Fruit fly (Drosophila melanogaster) whole organism, embryonic: Measurements from ENCODE around the gene r-cup.

Experiments used
- CG12744 ChIP-seq: fragments of 200-800 bp; sonication (Bioruptor generic); optimal IDR thresholded peaks from 2 replicates; lab custom pipeline; 2016; ENCODE audit warnings: missing biosample characterization, missing genetic modification characterization
- CG15601 ChIP-seq: fragments of 200-800 bp; sonication (Bioruptor generic); optimal IDR thresholded peaks from 3 replicates; lab custom pipeline; 2019; ENCODE audit warnings: missing biosample characterization, mild to moderate bottlenecking, missing genetic modification characterization, moderate library complexity
- CG33213 ChIP-seq: fragments of 200-800 bp; sonication (Bioruptor generic); optimal IDR thresholded peaks from 3 replicates; lab custom pipeline; 2016; ENCODE audit warnings: missing biosample characterization, missing genetic modification characterization
- Hmx ChIP-seq: fragments of 200-800 bp; sonication (Bioruptor generic); optimal IDR thresholded peaks from 2 replicates; lab custom pipeline; 2016; ENCODE audit warnings: missing biosample characterization, missing genetic modification characterization
- psq ChIP-seq: fragments of 200-800 bp; sonication (Bioruptor generic); optimal IDR thresholded peaks from 2 replicates; lab custom pipeline; 2017; ENCODE audit warnings: missing biosample characterization, missing genetic modification characterization

- TF ChIP-seq psq (GFP tag; lab: Kevin White, UChicago) (no peak), CG15601 (no peak), Hmx (GFP tag; lab: Kevin White, UChicago) (no peak), CG12744 (no peak), CG33213 (GFP tag; lab: Kevin White, UChicago) (no peak)
These were observed at the start of gene r-cup for dm6 chrX:21025788-21026187.
